Worm (Caenorhabditis elegans) whole organism, mixed stage, embryonic: ENCODE measurements around the gene alx-1.

Experiments used
- ceh-39 ChIP-seq: fragments of 150-350 bp; optimal IDR thresholded peaks from 2 replicates; lab custom pipeline; 2014; ENCODE audit warnings: missing biosample characterization, missing genetic modification characterization
- ceh-43 ChIP-seq: fragments of 200-800 bp; sonication (Bioruptor generic); optimal IDR thresholded peaks from 2 replicates; lab custom pipeline; 2018; ENCODE audit warnings: mild to moderate bottlenecking, missing genetic modification characterization, moderate library complexity, missing compliant biosample characterization
- ceh-83 ChIP-seq: fragments of 200-800 bp; sonication (Bioruptor generic); optimal IDR thresholded peaks from 2 replicates; lab custom pipeline; 2018; ENCODE audit warnings: mild to moderate bottlenecking, missing genetic modification characterization, missing compliant biosample characterization
- ces-1 ChIP-seq: fragments of 150-350 bp; optimal IDR thresholded peaks from 2 replicates; lab custom pipeline; 2014; ENCODE audit warnings: missing biosample characterization, missing genetic modification reagents, missing genetic modification characterization
- drap-1 ChIP-seq: fragments of 200-800 bp; sonication (Bioruptor generic); optimal IDR thresholded peaks from 3 replicates; lab custom pipeline; 2018; ENCODE audit warnings: mild to moderate bottlenecking, missing genetic modification characterization, missing compliant biosample characterization
- elt-1 ChIP-seq: sonication (generic microtip); optimal IDR thresholded peaks from 2 replicates; lab custom pipeline; 2017; ENCODE audit warnings: missing genetic modification characterization, mild to moderate bottlenecking, missing compliant biosample characterization, antibody characterized with exemption, moderate library complexity, borderline replicate concordance; ENCODE audit not compliant: insufficient read depth
- elt-3 ChIP-seq: fragments of 150-350 bp; optimal IDR thresholded peaks from 2 replicates; lab custom pipeline; 2014; ENCODE audit warnings: missing biosample characterization, missing genetic modification characterization
- flh-1 ChIP-seq: fragments of 200-800 bp; sonication (Bioruptor generic); optimal IDR thresholded peaks from 2 replicates; lab custom pipeline; 2018; ENCODE audit warnings: mild to moderate bottlenecking, missing genetic modification characterization, moderate library complexity, missing compliant biosample characterization
- ham-2 ChIP-seq: fragments of 200-800 bp; sonication (Bioruptor generic); optimal IDR thresholded peaks from 2 replicates; lab custom pipeline; 2018; ENCODE audit warnings: mild to moderate bottlenecking, missing genetic modification characterization, missing compliant biosample characterization
- hlh-1 ChIP-seq: fragments of 150-350 bp; optimal IDR thresholded peaks from 2 replicates; lab custom pipeline; 2014; ENCODE audit warnings: missing biosample characterization, missing genetic modification reagents, missing genetic modification characterization
- lin-13 ChIP-seq: fragments of 150-350 bp; optimal IDR thresholded peaks from 2 replicates; lab custom pipeline; 2014; ENCODE audit warnings: missing biosample characterization, missing genetic modification characterization
- lin-32 ChIP-seq: fragments of 200-800 bp; sonication (Bioruptor generic); optimal IDR thresholded peaks from 2 replicates; lab custom pipeline; 2018; ENCODE audit warnings: mild to moderate bottlenecking, missing genetic modification characterization, missing compliant biosample characterization
- mab-5 ChIP-seq: fragments of 150-350 bp; optimal IDR thresholded peaks from 2 replicates; lab custom pipeline; 2014; ENCODE audit warnings: missing biosample characterization, missing genetic modification characterization
- mls-2 ChIP-seq: sonication (generic microtip); optimal IDR thresholded peaks from 2 replicates; lab custom pipeline; 2016; ENCODE audit warnings: mild to moderate bottlenecking, missing genetic modification characterization, moderate library complexity, missing compliant biosample characterization
- nhr-12 ChIP-seq: fragments of 150-350 bp; optimal IDR thresholded peaks from 2 replicates; lab custom pipeline; 2014; ENCODE audit warnings: missing biosample characterization, missing genetic modification characterization
- nhr-2 ChIP-seq: fragments of 150-350 bp; optimal IDR thresholded peaks from 2 replicates; lab custom pipeline; 2014; ENCODE audit warnings: missing biosample characterization, missing genetic modification characterization
- nhr-237 ChIP-seq: fragments of 150-350 bp; optimal IDR thresholded peaks from 2 replicates; lab custom pipeline; 2014; ENCODE audit warnings: missing biosample characterization, missing genetic modification characterization
- nhr-28 ChIP-seq: fragments of 150-350 bp; optimal IDR thresholded peaks from 2 replicates; lab custom pipeline; 2014; ENCODE audit warnings: missing biosample characterization, missing genetic modification characterization
- nhr-76 ChIP-seq: sonication (generic microtip); optimal IDR thresholded peaks from 2 replicates; lab custom pipeline; 2017; ENCODE audit warnings: missing biosample characterization, missing genetic modification characterization
- tbx-8 ChIP-seq: fragments of 200-800 bp; sonication (Bioruptor generic); optimal IDR thresholded peaks from 2 replicates; lab custom pipeline; 2018; ENCODE audit warnings: mild to moderate bottlenecking, missing genetic modification characterization, moderate library complexity, missing compliant biosample characterization
- zip-8 ChIP-seq: fragments of 150-350 bp; optimal IDR thresholded peaks from 2 replicates; lab custom pipeline; 2014; ENCODE audit warnings: missing biosample characterization, missing genetic modification characterization
- ztf-11 ChIP-seq: fragments of 150-350 bp; optimal IDR thresholded peaks from 2 replicates; lab custom pipeline; 2014; ENCODE audit warnings: missing biosample characterization, missing genetic modification characterization

alx-1 gene

ce11 chrIII:10001060-10001459, 43.9 kb downstream of the alx-1 start, which contains the start of gene C05B5.5:
C05B5.5 (plus strand) TSS chrIII:10001360.
- no peak for TF ChIP-seq hlh-1 (tag; lab: Kevin White, UChicago)
- TF ChIP-seq ztf-11 (tag; lab: Kevin White, UChicago), result no peak
- TF ChIP-seq nhr-28 (tag; lab: Kevin White, UChicago), result no peak
- no peak for TF ChIP-seq nhr-76 (tag; lab: Kevin White, UChicago)
- no peak for TF ChIP-seq ceh-39 (tag; lab: Kevin White, UChicago)
- no peak for TF ChIP-seq ham-2 (GFP tag; lab: Kevin White, UChicago)
- no peak for TF ChIP-seq drap-1
- no peak for TF ChIP-seq lin-32 (GFP tag; lab: Kevin White, UChicago)
- no peak for TF ChIP-seq tbx-8 (GFP tag; lab: Kevin White, UChicago)
- TF ChIP-seq ces-1, result no peak
- TF ChIP-seq elt-1, result no peak
- TF ChIP-seq nhr-237, result no peak
- TF ChIP-seq mls-2, result no peak
- no peak for TF ChIP-seq nhr-2 (tag; lab: Kevin White, UChicago)
- no peak for TF ChIP-seq zip-8 (tag; lab: Kevin White, UChicago)
- no peak for TF ChIP-seq elt-3 (tag; lab: Kevin White, UChicago)
- TF ChIP-seq ceh-83 (GFP tag; lab: Kevin White, UChicago), result no peak
- no peak for TF ChIP-seq flh-1 (GFP tag; lab: Kevin White, UChicago)
- no peak for TF ChIP-seq nhr-12 (tag; lab: Kevin White, UChicago)
- no peak for TF ChIP-seq lin-13
- TF ChIP-seq, all 35 proteins: peak for 0

ce11 chrIII:10004213-10004612, 47.1 kb downstream of the alx-1 start, which contains the start of gene C05B5.11:
C05B5.11 (plus strand) TSS chrIII:10004513.
- no peak for TF ChIP-seq ceh-43 (GFP tag; lab: Kevin White, UChicago)

- no peak for TF ChIP-seq flh-1 (GFP tag; lab: Kevin White, UChicago)
Observed at ce11 chrIII:10006734-10007348, 49.7 kb downstream of the alx-1 start, which contains the start of gene C05B5.8. C05B5.8 (minus strand) TSS chrIII:10006784.

ce11 chrIII:10010117-10010516, 53.0 kb downstream of the alx-1 start, which contains the start of gene fbxa-155:
fbxa-155 (minus strand) TSS chrIII:10010217.
- TF ChIP-seq elt-1, result no peak
- TF ChIP-seq ces-1, result no peak
- no peak for TF ChIP-seq nhr-2 (tag; lab: Kevin White, UChicago)
- no peak for TF ChIP-seq zip-8 (tag; lab: Kevin White, UChicago)

ce11 chrIII:10012136-10012535, 55.0 kb downstream of the alx-1 start, which contains the start of gene C05B5.16:
C05B5.16 (plus strand) TSS chrIII:10012436.
- TF ChIP-seq ceh-43 (GFP tag; lab: Kevin White, UChicago), result no peak
- TF ChIP-seq mab-5 (tag; lab: Kevin White, UChicago), result no peak
- TF ChIP-seq nhr-237, result no peak
